Fruit fly (Drosophila melanogaster) whole organism, embryonic: ENCODE results near the gene CG6236.
A peak's percentile ranks its signal among the peaks of the same experiment; 100 is the strongest.

Experiments used
- ATbp ChIP-seq: fragments of 200-800 bp; sonication (Bioruptor generic); optimal IDR thresholded peaks from 2 replicates; lab custom pipeline; 2017; ENCODE audit warnings: missing biosample characterization, mild to moderate bottlenecking, missing genetic modification characterization, missing genetic modification reagents
- Antp ChIP-seq: fragments of 200-800 bp; sonication (Bioruptor generic); optimal IDR thresholded peaks from 3 replicates; lab custom pipeline; 2016; ENCODE audit warnings: missing biosample characterization, missing genetic modification characterization
- Asciz ChIP-seq: fragments of 200-800 bp; sonication (Bioruptor generic); optimal IDR thresholded peaks from 2 replicates; lab custom pipeline; 2017; ENCODE audit warnings: missing biosample characterization, mild to moderate bottlenecking, missing genetic modification characterization, missing genetic modification reagents
- B-H2 ChIP-seq: fragments of 200-800 bp; sonication (Bioruptor generic); optimal IDR thresholded peaks from 2 replicates; lab custom pipeline; 2018; ENCODE audit warnings: missing biosample characterization, mild to moderate bottlenecking, missing genetic modification characterization
- Blimp-1 ChIP-seq: fragments of 200-800 bp; sonication (Bioruptor generic); optimal IDR thresholded peaks from 3 replicates; lab custom pipeline; 2018; ENCODE audit warnings: missing biosample characterization, missing genetic modification characterization, mild to moderate bottlenecking, moderate library complexity, missing genetic modification reagents
- BtbVII ChIP-seq: fragments of 200-800 bp; sonication (Bioruptor generic); optimal IDR thresholded peaks from 3 replicates; lab custom pipeline; 2017; ENCODE audit warnings: missing biosample characterization, mild to moderate bottlenecking, missing genetic modification characterization
- CG10979 ChIP-seq: fragments of 200-800 bp; sonication (Bioruptor generic); optimal IDR thresholded peaks from 2 replicates; lab custom pipeline; 2018; ENCODE audit warnings: missing biosample characterization, mild to moderate bottlenecking, missing genetic modification characterization, moderate library complexity
- CG11398 ChIP-seq: fragments of 200-800 bp; sonication (Bioruptor generic); optimal IDR thresholded peaks from 2 replicates; lab custom pipeline; 2016; ENCODE audit warnings: missing biosample characterization, missing genetic modification characterization
- CG13894 ChIP-seq: fragments of 200-800 bp; sonication (Bioruptor generic); optimal IDR thresholded peaks from 3 replicates; lab custom pipeline; 2018; ENCODE audit warnings: missing biosample characterization, mild to moderate bottlenecking, missing genetic modification characterization, moderate library complexity
- CG14014 ChIP-seq: fragments of 200-800 bp; sonication (Bioruptor generic); IDR thresholded peaks from 2 replicates; pipeline ENCODE4 v1.3.6; 2022; ENCODE audit warnings: missing biosample characterization, missing genetic modification characterization
- CG15269 ChIP-seq: fragments of 200-800 bp; sonication (Bioruptor generic); optimal IDR thresholded peaks from 2 replicates; lab custom pipeline; 2018; ENCODE audit warnings: missing biosample characterization, mild to moderate bottlenecking, missing genetic modification characterization, moderate library complexity
- CG2116 ChIP-seq: fragments of 200-800 bp; sonication (Bioruptor generic); optimal IDR thresholded peaks from 3 replicates; lab custom pipeline; 2018; ENCODE audit warnings: missing biosample characterization, mild to moderate bottlenecking, missing genetic modification characterization
- CG2712 ChIP-seq: fragments of 200-800 bp; optimal IDR thresholded peaks from 3 replicates; lab custom pipeline; 2019; ENCODE audit warnings: missing biosample characterization, mild to moderate bottlenecking, missing genetic modification characterization, moderate library complexity
- CG30431 ChIP-seq: fragments of 200-800 bp; sonication (Bioruptor generic); optimal IDR thresholded peaks from 2 replicates; lab custom pipeline; 2017; ENCODE audit warnings: missing biosample characterization, missing genetic modification characterization
- CG3163 ChIP-seq: fragments of 200-800 bp; sonication (Bioruptor generic); optimal IDR thresholded peaks from 3 replicates; lab custom pipeline; 2016; ENCODE audit warnings: missing biosample characterization, missing genetic modification characterization
- CG4404 ChIP-seq: fragments of 200-800 bp; sonication (Bioruptor generic); IDR thresholded peaks from 2 replicates; pipeline ENCODE4 v1.3.6; 2022; ENCODE audit warnings: missing biosample characterization, missing genetic modification characterization
- CG4820 ChIP-seq: fragments of 200-800 bp; sonication (Bioruptor generic); optimal IDR thresholded peaks from 3 replicates; lab custom pipeline; 2016; ENCODE audit warnings: missing biosample characterization, missing genetic modification characterization
- CG6689 ChIP-seq: fragments of 200-800 bp; sonication (Bioruptor generic); IDR thresholded peaks from 2 replicates; pipeline ENCODE4 v1.3.6; 2022; ENCODE audit warnings: missing biosample characterization, missing genetic modification characterization
- CG7556 ChIP-seq: fragments of 200-800 bp; sonication (Bioruptor generic); optimal IDR thresholded peaks from 2 replicates; lab custom pipeline; 2017; ENCODE audit warnings: missing biosample characterization, mild to moderate bottlenecking, missing genetic modification characterization
- CG9817 ChIP-seq: fragments of 200-800 bp; sonication (Bioruptor generic); optimal IDR thresholded peaks from 2 replicates; lab custom pipeline; 2018; ENCODE audit warnings: missing biosample characterization, mild to moderate bottlenecking, missing genetic modification characterization, moderate library complexity
- CrebB ChIP-seq: fragments of 200-800 bp; sonication (Bioruptor generic); optimal IDR thresholded peaks from 3 replicates; lab custom pipeline; 2018; ENCODE audit warnings: missing biosample characterization, mild to moderate bottlenecking, missing genetic modification characterization
- Dek ChIP-seq: fragments of 200-800 bp; sonication (Bioruptor generic); optimal IDR thresholded peaks from 3 replicates; lab custom pipeline; 2019; ENCODE audit warnings: missing biosample characterization, mild to moderate bottlenecking, missing genetic modification characterization, moderate library complexity
- Fer2 ChIP-seq: fragments of 200-800 bp; sonication (Bioruptor generic); optimal IDR thresholded peaks from 2 replicates; lab custom pipeline; 2018; ENCODE audit warnings: missing biosample characterization, mild to moderate bottlenecking, missing genetic modification characterization, moderate library complexity
- Hand ChIP-seq: fragments of 200-800 bp; sonication (Bioruptor generic); optimal IDR thresholded peaks from 2 replicates; lab custom pipeline; 2017; ENCODE audit warnings: mild to moderate bottlenecking, missing biosample characterization, missing genetic modification reagents, missing genetic modification characterization
- NfI ChIP-seq: fragments of 200-800 bp; sonication (Bioruptor generic); optimal IDR thresholded peaks from 3 replicates; lab custom pipeline; 2018; ENCODE audit warnings: missing biosample characterization, mild to moderate bottlenecking, missing genetic modification characterization, moderate library complexity
- Scr ChIP-seq: fragments of 200-800 bp; sonication (Bioruptor generic); IDR thresholded peaks from 2 replicates; pipeline ENCODE4 v1.3.6; 2022; ENCODE audit warnings: missing biosample characterization, missing genetic modification characterization; ENCODE audit not compliant: partially characterized antibody
- amos ChIP-seq: fragments of 200-800 bp; sonication (Bioruptor generic); IDR thresholded peaks from 2 replicates; pipeline ENCODE4 v1.3.6; 2022; ENCODE audit warnings: missing biosample characterization, missing genetic modification characterization; ENCODE audit not compliant: partially characterized antibody
- btn ChIP-seq: fragments of 200-800 bp; sonication (Bioruptor generic); optimal IDR thresholded peaks from 2 replicates; lab custom pipeline; 2016; ENCODE audit warnings: missing biosample characterization, missing genetic modification characterization
- cad ChIP-seq: fragments of >200 bp; optimal IDR thresholded peaks from 2 replicates; lab custom pipeline; 2017; ENCODE audit warnings: missing biosample characterization, missing genetic modification characterization
- cato ChIP-seq: fragments of 200-800 bp; sonication (Bioruptor generic); optimal IDR thresholded peaks from 2 replicates; lab custom pipeline; 2016; ENCODE audit warnings: missing biosample characterization, missing genetic modification characterization, borderline replicate concordance
- cg ChIP-seq: fragments of 200-800 bp; sonication (Bioruptor generic); optimal IDR thresholded peaks from 3 replicates; lab custom pipeline; 2019; ENCODE audit warnings: missing biosample characterization, mild to moderate bottlenecking, missing genetic modification characterization, moderate library complexity
- fd3F ChIP-seq: fragments of 200-800 bp; sonication (Bioruptor generic); optimal IDR thresholded peaks from 2 replicates; lab custom pipeline; 2018; ENCODE audit warnings: missing biosample characterization, mild to moderate bottlenecking, missing genetic modification characterization, moderate library complexity
- gsb-n ChIP-seq: fragments of 200-800 bp; sonication (Bioruptor generic); optimal IDR thresholded peaks from 3 replicates; lab custom pipeline; 2018; ENCODE audit warnings: missing biosample characterization, mild to moderate bottlenecking, missing genetic modification characterization
- hbn ChIP-seq: fragments of 200-800 bp; sonication (Bioruptor generic); IDR thresholded peaks from 2 replicates; pipeline ENCODE4 v1.3.6; 2022; ENCODE audit warnings: missing biosample characterization, missing genetic modification characterization; ENCODE audit not compliant: partially characterized antibody
- jing ChIP-seq: fragments of 200-800 bp; sonication (Bioruptor generic); optimal IDR thresholded peaks from 2 replicates; lab custom pipeline; 2018; ENCODE audit warnings: missing biosample characterization, mild to moderate bottlenecking, missing genetic modification characterization
- lab ChIP-seq: fragments of 200-800 bp; sonication (Bioruptor generic); optimal IDR thresholded peaks from 3 replicates; lab custom pipeline; 2017; ENCODE audit warnings: missing biosample characterization, missing genetic modification characterization, mild to moderate bottlenecking, moderate library complexity, missing genetic modification reagents
- lbe ChIP-seq: fragments of 200-800 bp; sonication (Bioruptor generic); optimal IDR thresholded peaks from 2 replicates; lab custom pipeline; 2016; ENCODE audit warnings: missing biosample characterization, mild to moderate bottlenecking, missing genetic modification characterization
- luna ChIP-seq: fragments of 200-800 bp; sonication (Bioruptor generic); optimal IDR thresholded peaks from 2 replicates; lab custom pipeline; 2016; ENCODE audit warnings: missing biosample characterization, missing genetic modification characterization
- oc ChIP-seq: fragments of 200-800 bp; sonication (Bioruptor generic); optimal IDR thresholded peaks from 2 replicates; lab custom pipeline; 2018; ENCODE audit warnings: missing biosample characterization, mild to moderate bottlenecking, missing genetic modification characterization, moderate library complexity
- org-1 ChIP-seq: fragments of 200-800 bp; sonication (Bioruptor generic); optimal IDR thresholded peaks from 2 replicates; lab custom pipeline; 2017; ENCODE audit warnings: missing biosample characterization, missing genetic modification characterization
- pho ChIP-seq: fragments of 200-800 bp; sonication (Bioruptor generic); optimal IDR thresholded peaks from 2 replicates; lab custom pipeline; 2016; ENCODE audit warnings: missing biosample characterization, missing genetic modification characterization
- prd ChIP-seq, 3 experiments: fragments of >200 bp in 2 of 3; fragments of 200-800 bp in 1 of 3; sonication (Bioruptor generic) in 1 of 3; optimal IDR thresholded peaks in 2 of 3; IDR thresholded peaks in 1 of 3; 2 replicates in 2 of 3; 3 replicates in 1 of 3; pipeline versions ENCODE4 v1.3.6 to Lab custom; 2017 to 2022; ENCODE audit warnings: missing biosample characterization in 1 of 3, missing genetic modification characterization in 1 of 3
- pzg ChIP-seq: fragments of 200-800 bp; sonication (Bioruptor generic); optimal IDR thresholded peaks from 3 replicates; lab custom pipeline; 2018; ENCODE audit warnings: missing biosample characterization, mild to moderate bottlenecking, missing genetic modification characterization, moderate library complexity
- run ChIP-seq: fragments of 200-800 bp; sonication (Bioruptor generic); optimal IDR thresholded peaks from 3 replicates; lab custom pipeline; 2018; ENCODE audit warnings: missing biosample characterization, mild to moderate bottlenecking, missing genetic modification characterization
- salm ChIP-seq: fragments of 200-800 bp; sonication (Bioruptor generic); optimal IDR thresholded peaks from 2 replicates; lab custom pipeline; 2018; ENCODE audit warnings: missing biosample characterization, mild to moderate bottlenecking, missing genetic modification characterization
- schlank ChIP-seq: fragments of 200-800 bp; sonication (Bioruptor generic); optimal IDR thresholded peaks from 2 replicates; lab custom pipeline; 2018; ENCODE audit warnings: missing biosample characterization, mild to moderate bottlenecking, missing genetic modification characterization
- sob ChIP-seq: fragments of 200-800 bp; sonication (Bioruptor generic); IDR thresholded peaks from 2 replicates; pipeline ENCODE4 v1.3.6; 2022; ENCODE audit warnings: missing biosample characterization, missing genetic modification characterization

CG6236 gene

dm6 chr3R:15319912-15320746 is 7.9 kb downstream of the CG6236 start, which contains the start of the genes CG6276 and CG44040 (continued):
- peak; percentile 5 for TF ChIP-seq fd3F
- TF ChIP-seq schlank (tag; lab: Kevin White, UChicago), result peak; percentile 6
- TF ChIP-seq CG13894 (tag; lab: Kevin White, UChicago), result peak; percentile 20
- TF ChIP-seq BtbVII (GFP tag; lab: Kevin White, UChicago), result peak; percentile 65
- TF ChIP-seq CG4820 (GFP tag; lab: Kevin White, UChicago), result peak; percentile 99
- TF ChIP-seq gsb-n (tag; lab: Kevin White, UChicago), result peak; percentile 2
- no peak for TF ChIP-seq cad (GFP tag; lab: Kevin White, UChicago)
- peak; percentile 56 for TF ChIP-seq sob
- TF ChIP-seq Fer2 (tag; lab: Kevin White, UChicago), result peak; percentile 24
- TF ChIP-seq CG3163 (GFP tag; lab: Kevin White, UChicago), result peak; percentile 2
- TF ChIP-seq B-H2 (GFP tag; lab: Kevin White, UChicago), result peak; percentile 45
- peak; percentile 34; the same call in 1 of the 2 replicates for TF ChIP-seq CG4404 (GFP tag; lab: Robert Waterston, UW)
- peak; percentile 24 for TF ChIP-seq CG2116 (GFP tag; lab: Kevin White, UChicago)
- peak; percentile 28 for TF ChIP-seq pzg (GFP tag; lab: Kevin White, UChicago)
- TF ChIP-seq oc (tag; lab: Kevin White, UChicago), result peak; percentile 5
- peak; percentile 74 for TF ChIP-seq CG6689 (GFP tag; lab: Robert Waterston, UW)
- peak; percentile 32 for TF ChIP-seq Antp (GFP tag; lab: Kevin White, UChicago)
- no peak for TF ChIP-seq prd (optimal IDR thresholded peaks at IDR 0.05; lab: Kevin White, UChicago)
- peak; percentile 32; the same call in 1 of the 3 replicates for TF ChIP-seq prd (GFP tag; IDR thresholded peaks at IDR 0.05; lab: Robert Waterston, UW)
- peak; percentile 23 for TF ChIP-seq Asciz (GFP tag; lab: Kevin White, UChicago)
- no peak for TF ChIP-seq jing (GFP tag; lab: Kevin White, UChicago)
- peak; percentile 54; the same call in 1 of the 2 replicates for TF ChIP-seq CG14014
- no peak for TF ChIP-seq salm (tag; lab: Kevin White, UChicago)
- peak; percentile 31 for TF ChIP-seq CG11398
- no peak for TF ChIP-seq CrebB (tag; lab: Kevin White, UChicago)
- peak; percentile 36 for TF ChIP-seq ATbp (GFP tag; lab: Kevin White, UChicago)
- no peak for TF ChIP-seq hbn (GFP tag; lab: Robert Waterston, UW)
- no peak for TF ChIP-seq run (tag; lab: Kevin White, UChicago)
- TF ChIP-seq lbe (GFP tag; lab: Kevin White, UChicago), result peak; percentile 63
- peak; percentile 19; the same call in 1 of the 2 replicates for TF ChIP-seq amos (GFP tag; lab: Robert Waterston, UW)
- TF ChIP-seq CG7556, result peak; percentile 40
- peak; percentile 34 for TF ChIP-seq luna (GFP tag; lab: Kevin White, UChicago)
- peak; percentile 35 for TF ChIP-seq CG15269 (tag; lab: Kevin White, UChicago)
- TF ChIP-seq pho (GFP tag; lab: Kevin White, UChicago), result peak; percentile 69
- TF ChIP-seq CG2712 (tag; lab: Kevin White, UChicago), result peak; percentile 53
- peak; percentile 76 for TF ChIP-seq lab (GFP tag; lab: Kevin White, UChicago)
- peak; percentile 5 for TF ChIP-seq CG30431 (GFP tag; lab: Kevin White, UChicago)
- peak; percentile 44 for TF ChIP-seq NfI (GFP tag; lab: Kevin White, UChicago)
- peak; percentile 13 for TF ChIP-seq org-1 (GFP tag; lab: Kevin White, UChicago)
- peak; percentile 42 for TF ChIP-seq CG9817 (tag; lab: Kevin White, UChicago)
- TF ChIP-seq cato (GFP tag; lab: Kevin White, UChicago), result no peak
- TF ChIP-seq Scr (GFP tag; lab: Robert Waterston, UW), result no peak
- peak; percentile 57 for TF ChIP-seq Hand (GFP tag; lab: Kevin White, UChicago)
- TF ChIP-seq cg (GFP tag; lab: Kevin White, UChicago), result no peak
- TF ChIP-seq btn (GFP tag; lab: Kevin White, UChicago), result no peak
- TF ChIP-seq Dek (tag; lab: Kevin White, UChicago), result peak; percentile 35
- peak; percentile 23 for TF ChIP-seq CG10979 (tag; lab: Kevin White, UChicago)
- TF ChIP-seq Blimp-1, result peak; percentile 13
